Fruit fly (Drosophila melanogaster): ENCODE results near the gene CG32814.

CG32814 gene

DNA sequence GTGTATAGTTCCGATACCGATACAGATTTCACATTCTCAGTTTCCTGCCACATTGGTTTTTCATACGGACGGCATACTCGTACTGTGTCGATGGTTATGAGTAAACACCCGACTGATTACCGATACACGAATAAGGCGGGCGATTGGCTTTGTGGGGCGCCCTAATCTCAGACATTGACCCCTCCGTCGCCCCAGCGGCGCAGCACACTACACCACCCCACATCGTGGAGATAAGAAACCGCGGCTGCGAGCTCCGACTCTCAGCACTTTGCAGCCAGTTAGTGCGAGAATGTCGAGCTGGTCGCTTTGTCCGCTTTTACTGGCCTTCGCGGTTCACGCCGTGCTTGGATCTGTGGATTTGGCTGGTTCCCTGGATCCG lies 24.7 kb upstream of the CG32814 start, which contains the start of gene CG14629:
Gene CG14629, plus strand, starts transcription at position 275 of the 379 bp plus-strand sequence.
- TF ChIP-seq dl (GFP tag; optimal IDR thresholded peaks at IDR 0.05; ENCODE audit: insufficient read depth in 1 of 2, partially characterized antibody in 2 of 2) = peak in 1 of 2 experiments; percentile 39
- no peak for TF ChIP-seq CrebA (GFP tag; optimal IDR thresholded peaks at IDR 0.05; ENCODE audit: borderline replicate concordance)
- TF ChIP-seq br (GFP tag; optimal IDR thresholded peaks at IDR 0.05) = peak; percentile 4
- TF ChIP-seq psq (GFP tag; optimal IDR thresholded peaks at IDR 0.05) = no peak
- no peak for TF ChIP-seq lola (GFP tag; optimal IDR thresholded peaks at IDR 0.05)
- TF ChIP-seq N (GFP tag; optimal IDR thresholded peaks at IDR 0.05) = no peak
- TF ChIP-seq woc (GFP tag; optimal IDR thresholded peaks at IDR 0.05) = no peak
- no peak for TF ChIP-seq ey (GFP tag; optimal IDR thresholded peaks at IDR 0.05)
- no peak for TF ChIP-seq usp (GFP tag; optimal IDR thresholded peaks at IDR 0.05)
- peak; percentile 62 for TF ChIP-seq Dif (GFP tag; optimal IDR thresholded peaks at IDR 0.05; ENCODE audit: partially characterized antibody)
- no peak for TF ChIP-seq sv (GFP tag; optimal IDR thresholded peaks at IDR 0.05)
- TF ChIP-seq Vsx2 (GFP tag; optimal IDR thresholded peaks at IDR 0.05; ENCODE audit: partially characterized antibody) = peak; percentile 11
- peak; percentile 2 for TF ChIP-seq h (GFP tag; optimal IDR thresholded peaks at IDR 0.05)
- TF ChIP-seq Rel (GFP tag; optimal IDR thresholded peaks at IDR 0.05) = no peak
- TF ChIP-seq Rel (tag; optimal IDR thresholded peaks at IDR 0.05) = peak; percentile 66
- TF ChIP-seq fru (GFP tag; optimal IDR thresholded peaks at IDR 0.05) = peak; percentile 18
- TF ChIP-seq OdsH (GFP tag; optimal IDR thresholded peaks at IDR 0.05) = no peak
- TF ChIP-seq Hnf4 (GFP tag; optimal IDR thresholded peaks at IDR 0.05) = peak; percentile 41
- peak in 1 of 2 experiments; percentile 5 for TF ChIP-seq foxo (GFP tag; optimal IDR thresholded peaks at IDR 0.05)
- no peak for TF ChIP-seq dmrt93B (GFP tag; optimal IDR thresholded peaks at IDR 0.05)
- TF ChIP-seq tai (GFP tag; optimal IDR thresholded peaks at IDR 0.05) = no peak
- TF ChIP-seq Myc (optimal IDR thresholded peaks at IDR 0.05) = no peak
- no peak for TF ChIP-seq sage (GFP tag; optimal IDR thresholded peaks at IDR 0.05)
- peak; percentile 12 for TF ChIP-seq Hr83 (GFP tag; optimal IDR thresholded peaks at IDR 0.05; ENCODE audit: poor library complexity, severe bottlenecking)
- no peak for TF ChIP-seq Mio (GFP tag; optimal IDR thresholded peaks at IDR 0.05)
- no peak for TF ChIP-seq CG9705 (GFP tag; optimal IDR thresholded peaks at IDR 0.05)
- no peak for TF ChIP-seq Jra (GFP tag; optimal IDR thresholded peaks at IDR 0.05)
- TF ChIP-seq Sp1 (GFP tag; optimal IDR thresholded peaks at IDR 0.05) = no peak
- no peak for TF ChIP-seq Hr78 (GFP tag; optimal IDR thresholded peaks at IDR 0.05)
- peak; percentile 44 for TF ChIP-seq rgr (GFP tag; optimal IDR thresholded peaks at IDR 0.05)
- TF ChIP-seq Abd-B (GFP tag; optimal IDR thresholded peaks at IDR 0.05) = no peak
- no peak for TF ChIP-seq dsf (GFP tag; optimal IDR thresholded peaks at IDR 0.05; ENCODE audit: borderline replicate concordance)

DNA sequence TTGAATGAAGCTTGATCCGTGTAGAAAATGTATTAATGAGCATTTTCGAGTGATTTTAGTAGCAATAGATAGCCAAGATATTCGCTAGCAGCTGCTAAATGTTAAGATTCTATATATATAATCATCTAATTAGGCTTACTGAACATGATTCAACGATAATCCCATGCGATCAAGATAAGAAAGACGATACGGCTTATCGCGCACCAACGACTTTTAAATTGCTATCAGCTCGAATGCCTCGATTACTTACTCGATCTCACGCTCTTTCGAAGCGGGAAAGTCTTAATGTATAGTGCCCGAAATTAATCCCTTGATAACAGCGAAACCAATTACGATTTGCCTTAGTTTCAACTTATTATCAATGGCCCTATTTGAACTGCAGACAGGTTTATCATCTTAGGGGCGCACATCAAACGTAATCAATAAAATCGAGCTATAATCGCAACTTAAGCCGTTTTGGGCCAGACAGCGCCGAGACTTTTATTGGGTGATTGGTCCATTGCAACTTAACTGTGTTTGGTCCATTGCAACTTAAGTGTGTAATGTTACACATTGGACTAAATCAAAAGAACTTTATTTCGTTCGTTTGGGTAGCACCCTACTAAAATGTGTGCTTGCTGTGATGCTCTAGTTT lies 24.2 kb upstream of the CG32814 start:
- TF ChIP-seq Hr83 (GFP tag; optimal IDR thresholded peaks at IDR 0.05; ENCODE audit: poor library complexity, severe bottlenecking) (no peak), fru (GFP tag; optimal IDR thresholded peaks at IDR 0.05) (no peak), Jra (GFP tag; optimal IDR thresholded peaks at IDR 0.05) (no peak), Vsx2 (GFP tag; optimal IDR thresholded peaks at IDR 0.05; ENCODE audit: partially characterized antibody) (no peak), N (GFP tag; optimal IDR thresholded peaks at IDR 0.05) (no peak), rgr (GFP tag; optimal IDR thresholded peaks at IDR 0.05) (no peak), h (GFP tag; optimal IDR thresholded peaks at IDR 0.05) (no peak)

DNA sequence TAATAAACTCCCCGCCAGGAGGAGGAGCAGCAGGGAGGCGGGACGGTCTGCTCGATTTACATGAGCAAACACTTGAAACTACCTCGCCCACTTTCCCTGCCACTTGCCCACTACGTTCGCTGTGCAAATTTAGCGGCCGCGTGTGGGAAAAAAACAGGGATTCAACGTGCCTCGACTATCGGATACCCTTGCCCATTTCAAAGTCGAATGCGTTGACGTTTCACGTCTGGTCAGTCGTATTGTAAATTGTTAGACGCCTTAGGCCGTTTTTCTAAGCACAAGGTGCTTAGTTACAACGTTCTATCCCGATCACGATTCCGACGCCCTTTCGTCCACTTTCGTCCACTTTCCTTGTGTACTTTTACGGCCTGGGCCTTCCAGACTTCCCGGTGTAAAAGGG lies 21.2 kb upstream of the CG32814 start:
- TF ChIP-seq woc (GFP tag; optimal IDR thresholded peaks at IDR 0.05) (no peak), psq (GFP tag; optimal IDR thresholded peaks at IDR 0.05) (no peak), tai (GFP tag; optimal IDR thresholded peaks at IDR 0.05) (no peak)

DNA sequence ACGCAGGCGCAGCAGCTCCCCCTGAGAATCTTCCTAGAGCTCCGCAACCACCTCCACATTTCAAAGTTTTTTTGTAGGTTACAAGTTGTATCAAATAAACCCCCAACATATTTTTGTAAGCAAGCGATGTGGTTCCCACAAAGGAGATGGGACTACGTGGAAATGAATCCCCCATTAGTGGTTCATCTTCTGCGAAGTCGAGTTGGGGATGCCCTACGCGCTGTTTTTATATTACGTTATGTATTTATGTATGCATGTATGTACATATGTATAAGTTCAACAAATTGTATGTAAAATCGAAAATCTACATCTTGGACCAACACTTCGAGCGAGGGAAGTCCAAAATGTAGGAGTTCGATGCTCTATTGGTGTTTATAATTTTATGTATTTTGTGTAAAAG lies 19.4 kb upstream of the CG32814 start, which contains the start of gene CG42259:
Gene CG42259, plus strand, starts transcription at position 301 of the 400 bp plus-strand sequence.
- TF ChIP-seq Mio (GFP tag; optimal IDR thresholded peaks at IDR 0.05) (no peak), dsf (GFP tag; optimal IDR thresholded peaks at IDR 0.05; ENCODE audit: borderline replicate concordance) (no peak), dmrt93B (GFP tag; optimal IDR thresholded peaks at IDR 0.05) (no peak), tai (GFP tag; optimal IDR thresholded peaks at IDR 0.05) (no peak), Hr83 (GFP tag; optimal IDR thresholded peaks at IDR 0.05; ENCODE audit: poor library complexity, severe bottlenecking) (no peak), N (GFP tag; optimal IDR thresholded peaks at IDR 0.05) (no peak), Myc (optimal IDR thresholded peaks at IDR 0.05) (no peak), CG32264 (GFP tag; optimal IDR thresholded peaks at IDR 0.05) (no peak), usp (GFP tag; optimal IDR thresholded peaks at IDR 0.05) (no peak), Jra (GFP tag; optimal IDR thresholded peaks at IDR 0.05) (no peak), OdsH (GFP tag; optimal IDR thresholded peaks at IDR 0.05) (no peak), CG9705 (GFP tag; optimal IDR thresholded peaks at IDR 0.05) (no peak), Dfd (GFP tag; optimal IDR thresholded peaks at IDR 0.05) (no peak), sv (GFP tag; optimal IDR thresholded peaks at IDR 0.05) (no peak), fru (GFP tag; optimal IDR thresholded peaks at IDR 0.05) (no peak), ey (GFP tag; optimal IDR thresholded peaks at IDR 0.05) (no peak), jim (GFP tag; optimal IDR thresholded peaks at IDR 0.05) (no peak), Abd-B (GFP tag; optimal IDR thresholded peaks at IDR 0.05) (no peak), Hr78 (GFP tag; optimal IDR thresholded peaks at IDR 0.05) (no peak), Dif (GFP tag; optimal IDR thresholded peaks at IDR 0.05; ENCODE audit: partially characterized antibody) (no peak)
